Worm (Caenorhabditis elegans): ENCODE results near the gene irk-1.
A peak's percentile ranks its signal among the peaks of the same experiment; 100 is the strongest.

The irk-1 gene

ce11 chrX:6739034-6740008 is 38.6 kb downstream of the irk-1 start (continued):
- TF ChIP-seq ceh-28 (tag; optimal IDR thresholded peaks at IDR 0.05) (no peak), hif-1 (tag; optimal IDR thresholded peaks at IDR 0.05) (peak in 1 of 2 experiments; percentile 71), tra-1 (GFP tag; IDR thresholded peaks at IDR 0.05) (0 out of 2 replicates have a peak, but pooled peaks have one; percentile 4), mxl-2 (GFP tag; conservative IDR thresholded peaks at IDR 0.05) (0 out of 2 replicates have a peak, but pooled peaks have one; percentile 17), hmg-1.1 (GFP tag; IDR thresholded peaks at IDR 0.05) (no peak), nhr-102 (tag; optimal IDR thresholded peaks at IDR 0.05) (peak; percentile 7), lim-7 (GFP tag; IDR thresholded peaks at IDR 0.05) (no peak)

DNA sequence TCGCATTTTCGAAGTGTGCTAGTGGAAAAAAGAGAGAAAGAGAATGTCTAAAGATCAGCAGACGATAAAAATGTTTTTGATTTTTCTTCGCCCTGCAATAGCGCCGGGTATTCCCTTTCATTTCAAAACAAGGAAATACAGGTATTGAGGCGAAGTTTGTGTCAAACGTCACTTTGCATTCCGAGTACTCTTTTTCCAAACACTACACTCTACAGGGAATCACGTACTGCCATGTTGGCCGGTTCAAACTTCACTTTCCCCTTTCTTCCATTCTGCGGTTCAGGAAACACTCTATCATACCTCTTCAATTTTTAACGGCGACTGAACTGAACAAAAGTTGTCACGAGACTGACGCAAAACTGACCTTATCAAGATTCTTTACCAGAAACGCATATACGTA is 39.4 kb downstream of the irk-1 start:
- TF ChIP-seq unc-62 (GFP tag; optimal IDR thresholded peaks at IDR 0.05 in 1 of 2): peak in 1 of 2 experiments; percentile 72
- TF ChIP-seq unc-62 (tag; optimal IDR thresholded peaks at IDR 0.05): no peak
- 0 out of 2 replicates have a peak, but pooled peaks have one; percentile 16 for TF ChIP-seq hmg-1.1 (GFP tag; IDR thresholded peaks at IDR 0.05)
- no peak for TF ChIP-seq mxl-3 (GFP tag; optimal IDR thresholded peaks at IDR 0.05)
- TF ChIP-seq dve-1 (tag; optimal IDR thresholded peaks at IDR 0.05; ENCODE audit: insufficient read depth): peak; percentile 10
- no peak for TF ChIP-seq aly-2 (tag; optimal IDR thresholded peaks at IDR 0.05)
- no peak for TF ChIP-seq lin-13 (GFP tag; optimal IDR thresholded peaks at IDR 0.05)
- TF ChIP-seq T20F7.1 (GFP tag; optimal IDR thresholded peaks at IDR 0.05): no peak
- peak; percentile 0 for TF ChIP-seq nhr-28 (tag; optimal IDR thresholded peaks at IDR 0.05)
- no peak for TF ChIP-seq egl-43 (GFP tag; IDR thresholded peaks at IDR 0.05)
- TF ChIP-seq dmd-6 (GFP tag; IDR thresholded peaks at IDR 0.05): 0 out of 2 replicates have a peak, but pooled peaks have one; percentile 31

DNA sequence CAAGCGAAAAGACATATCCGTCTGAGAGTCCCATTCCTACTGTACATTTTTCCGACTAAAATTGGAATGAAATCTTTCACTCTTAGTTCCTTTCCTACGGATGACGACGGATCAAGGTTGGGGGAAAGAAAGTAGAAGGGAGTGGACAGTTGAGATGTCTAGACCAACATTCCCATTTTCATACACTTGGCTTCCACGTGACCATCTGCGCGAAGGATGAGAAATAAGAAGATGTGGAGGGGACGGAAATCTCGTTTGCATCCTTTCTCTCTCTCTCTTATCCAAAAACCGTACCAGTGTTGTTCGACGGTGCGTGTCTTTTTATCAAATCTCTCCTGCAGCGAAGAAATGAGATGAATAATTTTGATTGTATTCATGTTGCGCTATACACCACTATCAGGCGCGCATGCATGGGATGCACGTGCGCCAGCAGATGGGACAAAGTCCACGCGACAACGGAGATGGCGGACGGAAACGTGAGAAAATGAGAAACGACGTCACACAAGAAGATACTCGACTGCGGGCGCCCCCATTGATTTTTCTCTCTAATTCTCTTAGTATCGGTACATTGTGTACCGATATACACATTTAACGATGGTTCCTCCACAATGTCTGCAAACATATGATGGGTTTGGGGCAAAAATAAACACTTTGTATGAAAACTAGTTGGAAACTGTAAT is 40.4 kb downstream of the irk-1 start:
- TF ChIP-seq zfp-2 (tag; optimal IDR thresholded peaks at IDR 0.05) (peak; percentile 45), zag-1 (tag; optimal IDR thresholded peaks at IDR 0.05) (no peak), jun-1 (tag; optimal IDR thresholded peaks at IDR 0.05) (no peak), dpl-1 (GFP tag; optimal IDR thresholded peaks at IDR 0.05) (peak; percentile 36), ceh-28 (tag; optimal IDR thresholded peaks at IDR 0.05) (no peak), php-3 (GFP tag; IDR thresholded peaks at IDR 0.05) (peak; percentile 64), nhr-76 (tag; optimal IDR thresholded peaks at IDR 0.05) (peak; percentile 52), nhr-25 (tag; optimal IDR thresholded peaks at IDR 0.05; ENCODE audit: borderline replicate concordance, insufficient read depth) (peak; percentile 88), attf-4 (tag; optimal IDR thresholded peaks at IDR 0.05) (no peak), ceh-62 (tag; optimal IDR thresholded peaks at IDR 0.05) (no peak), hlh-11 (tag; optimal IDR thresholded peaks at IDR 0.05) (peak; percentile 99), R02D3.7 (tag; optimal IDR thresholded peaks at IDR 0.05) (no peak), aly-2 (tag; optimal IDR thresholded peaks at IDR 0.05) (no peak), ces-1 (GFP tag; optimal IDR thresholded peaks at IDR 0.05) (no peak), egl-27 (tag; optimal IDR thresholded peaks at IDR 0.05) (peak; percentile 47), F26F4.8 (GFP tag; conservative IDR thresholded peaks at IDR 0.05) (no peak), spr-3 (GFP tag; optimal IDR thresholded peaks at IDR 0.05) (peak; percentile 30), nhr-11 (tag; optimal IDR thresholded peaks at IDR 0.05) (peak; percentile 89), dmd-8 (GFP tag; IDR thresholded peaks at IDR 0.05) (no peak), daf-19 (GFP tag; conservative IDR thresholded peaks at IDR 0.05) (no peak), D1046.2 (GFP tag; IDR thresholded peaks at IDR 0.05) (no peak), nhr-111 (GFP tag; optimal IDR thresholded peaks at IDR 0.05) (no peak), ceh-44 (GFP tag; IDR thresholded peaks at IDR 0.05) (no peak), sdz-12 (GFP tag; optimal IDR thresholded peaks at IDR 0.05) (no peak), lin-13 (GFP tag; optimal IDR thresholded peaks at IDR 0.05) (peak; percentile 62), Y75B8A.6 (GFP tag; IDR thresholded peaks at IDR 0.05) (no peak), mep-1 (tag; optimal IDR thresholded peaks at IDR 0.05) (peak; percentile 92), unc-130 (GFP tag; optimal IDR thresholded peaks at IDR 0.05) (no peak), fos-1 (tag; optimal IDR thresholded peaks at IDR 0.05) (no peak), dve-1 (tag; optimal IDR thresholded peaks at IDR 0.05; ENCODE audit: insufficient read depth) (peak; percentile 91), ztf-7 (tag; optimal IDR thresholded peaks at IDR 0.05) (no peak)

Data from whole organism, L4 larva.